Worm (Caenorhabditis elegans) whole organism, L4 larva: ENCODE measurements around the gene such-1.

Experiments
- ama-1 ChIP-seq: fragments of 150-350 bp; optimal IDR thresholded peaks from 2 replicates; lab custom pipeline; 2014; ENCODE audit warnings: inconsistent platforms, mixed read lengths
- ceh-44 ChIP-seq: fragments of 200-800 bp; sonication (Bioruptor generic); IDR thresholded peaks from 2 replicates; pipeline ENCODE4 v1.3.6; 2022; ENCODE audit warnings: missing genetic modification reagents, missing genetic modification characterization, missing compliant biosample characterization
- ceh-82 ChIP-seq: sonication (generic microtip); optimal IDR thresholded peaks from 2 replicates; lab custom pipeline; 2017; ENCODE audit warnings: missing biosample characterization, missing genetic modification characterization
- hif-1 ChIP-seq, 2 experiments: sonication (generic microtip); optimal IDR thresholded peaks; 2 replicates each; lab custom pipeline; 2016 to 2017; ENCODE audit warnings: missing compliant biosample characterization in 2 of 2, missing genetic modification characterization in 2 of 2, missing genetic modification reagents in 2 of 2, missing genotype in 2 of 2, mild to moderate bottlenecking in 1 of 2
- lin-13 ChIP-seq: fragments of 150-350 bp; optimal IDR thresholded peaks from 2 replicates; lab custom pipeline; 2014; ENCODE audit warnings: missing biosample characterization, missing genetic modification reagents, missing genetic modification characterization
- nhr-237 ChIP-seq: sonication (generic microtip); optimal IDR thresholded peaks from 2 replicates; lab custom pipeline; 2017; ENCODE audit warnings: missing biosample characterization, missing genetic modification characterization
- snpc-4 ChIP-seq: fragments of 150-350 bp; optimal IDR thresholded peaks from 2 replicates; lab custom pipeline; 2014; ENCODE audit warnings: missing biosample characterization, missing genetic modification characterization
- unc-130 ChIP-seq: sonication (generic microtip); optimal IDR thresholded peaks from 2 replicates; lab custom pipeline; 2016; ENCODE audit warnings: missing genetic modification reagents, missing genetic modification characterization, missing compliant biosample characterization
- unc-62 ChIP-seq, 3 experiments: fragments of 150-350 bp in 1 of 3; sonication (generic microtip); optimal IDR thresholded peaks in 2 of 3; peaks in 1 of 3; 1 replicate in 1 of 3; 2 replicates in 2 of 3; lab custom pipeline; 2014 to 2017; ENCODE audit warnings: missing biosample characterization in 3 of 3, missing genetic modification characterization in 3 of 3, missing genetic modification reagents in 3 of 3, missing genotype in 1 of 3

DNA sequence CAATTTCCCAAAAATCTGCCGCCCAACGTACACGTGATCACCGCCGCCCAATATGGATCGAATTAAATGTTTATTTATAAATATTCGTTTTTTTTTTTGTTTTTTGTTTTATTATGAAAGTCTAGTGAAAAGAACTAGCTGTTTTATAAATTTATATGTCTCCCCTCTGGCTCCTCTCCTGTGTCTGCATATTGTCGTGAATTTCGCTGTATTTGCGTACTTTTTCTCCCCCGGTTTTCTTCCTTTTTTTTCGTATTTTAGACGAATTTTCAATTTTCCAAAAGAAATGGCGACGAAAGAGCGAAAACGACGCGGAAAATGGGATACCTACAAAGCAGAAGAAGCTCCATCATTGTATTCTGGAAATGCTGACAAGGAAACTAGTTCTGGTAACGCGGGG, 2.8 kb upstream of the such-1 start, which contains the start of gene xpb-1:
- TF ChIP-seq ceh-44 (GFP tag; lab: Robert Waterston, UW) (no peak), nhr-237 (tag; lab: Kevin White, UChicago) (no peak), ama-1 (lab: Kevin White, UChicago) (no peak), lin-13 (GFP tag; lab: Kevin White, UChicago) (no peak), ceh-82 (no peak), snpc-4 (tag; lab: Kevin White, UChicago) (no peak), unc-62 (GFP tag; optimal IDR thresholded peaks at IDR 0.05 in 1 of 2; lab: Kevin White, UChicago) (no peak), unc-62 (tag; optimal IDR thresholded peaks at IDR 0.05; lab: Kevin White, UChicago) (no peak), hif-1 (tag; optimal IDR thresholded peaks at IDR 0.05; lab: Kevin White, UChicago) (no peak), unc-130 (GFP tag; lab: Kevin White, UChicago) (no peak)
